Worm (Caenorhabditis elegans) whole organism, L1 larva: ENCODE data around the gene dsh-1.
A peak's percentile ranks its signal among the peaks of the same experiment; 100 is the strongest.

Experiments used
- C16A3.4 ChIP-seq: fragments of 150-350 bp; optimal IDR thresholded peaks from 2 replicates; lab custom pipeline; 2014; ENCODE audit warnings: missing biosample characterization, missing genetic modification characterization
- C34B4.2 ChIP-seq: sonication (generic microtip); optimal IDR thresholded peaks from 2 replicates; lab custom pipeline; 2017; ENCODE audit warnings: mild to moderate bottlenecking, missing genetic modification characterization, missing compliant biosample characterization
- aly-2 ChIP-seq: fragments of 150-350 bp; optimal IDR thresholded peaks from 2 replicates; lab custom pipeline; 2014; ENCODE audit warnings: missing biosample characterization, missing genetic modification characterization
- ceh-8 ChIP-seq: fragments of 200-800 bp; sonication (Bioruptor generic); optimal IDR thresholded peaks from 2 replicates; lab custom pipeline; 2018; ENCODE audit warnings: mild to moderate bottlenecking, missing genetic modification characterization, moderate library complexity, missing compliant biosample characterization
- ceh-82 ChIP-seq, 3 experiments: fragments of 150-350 bp in 1 of 3; sonication (generic microtip) in 2 of 3; optimal IDR thresholded peaks; 2 replicates each; lab custom pipeline; 2014 to 2017; ENCODE audit warnings: missing biosample characterization in 3 of 3, missing genetic modification characterization in 3 of 3
- ceh-88 ChIP-seq: fragments of 200-800 bp; sonication (Bioruptor generic); IDR thresholded peaks from 2 replicates; pipeline ENCODE4 v1.3.6; 2022; ENCODE audit warnings: missing genetic modification characterization, missing compliant biosample characterization
- ces-1 ChIP-seq: fragments of 150-350 bp; optimal IDR thresholded peaks from 2 replicates; lab custom pipeline; 2014; ENCODE audit warnings: missing biosample characterization, missing genetic modification reagents, missing genetic modification characterization
- dsc-1 ChIP-seq: sonication (generic microtip); optimal IDR thresholded peaks from 2 replicates; lab custom pipeline; 2016; ENCODE audit warnings: mild to moderate bottlenecking, missing genetic modification characterization, missing compliant biosample characterization
- efl-1 ChIP-seq, 4 experiments: fragments of 150-350 bp; optimal IDR thresholded peaks in 3 of 4; peaks in 1 of 4; 1 replicate in 1 of 4; 2 replicates in 3 of 4; lab custom pipeline; 2014; ENCODE audit warnings: missing biosample characterization in 2 of 4, missing genetic modification characterization in 2 of 4, missing genetic modification reagents in 2 of 4
- efl-3 ChIP-seq: fragments of 200-800 bp; sonication (Bioruptor generic); optimal IDR thresholded peaks from 2 replicates; lab custom pipeline; 2018; ENCODE audit warnings: mild to moderate bottlenecking, missing genetic modification characterization, missing compliant biosample characterization
- egl-27 ChIP-seq, 2 experiments: fragments of 150-350 bp in 1 of 2; sonication (generic microtip); optimal IDR thresholded peaks; 3 replicates each; lab custom pipeline; 2017 to 2018; ENCODE audit warnings: missing biosample characterization in 2 of 2, missing genetic modification characterization in 2 of 2, missing genetic modification reagents in 2 of 2
- elt-2 ChIP-seq: sonication (generic microtip); optimal IDR thresholded peaks from 2 replicates; lab custom pipeline; 2016; ENCODE audit warnings: missing genetic modification characterization, mild to moderate bottlenecking, inconsistent platforms, missing compliant biosample characterization, missing genetic modification reagents
- fkh-10 ChIP-seq: sonication (generic microtip); optimal IDR thresholded peaks from 2 replicates; lab custom pipeline; 2017; ENCODE audit warnings: missing biosample characterization, missing genetic modification reagents, missing genetic modification characterization
- fkh-4 ChIP-seq: sonication (generic microtip); optimal IDR thresholded peaks from 2 replicates; lab custom pipeline; 2016; ENCODE audit warnings: missing compliant biosample characterization, missing genetic modification characterization, borderline replicate concordance
- irx-1 ChIP-seq: sonication (generic microtip); optimal IDR thresholded peaks from 2 replicates; lab custom pipeline; 2016; ENCODE audit warnings: missing genetic modification characterization, missing compliant biosample characterization
- lin-14 ChIP-seq: fragments of 200-800 bp; sonication (Bioruptor generic); optimal IDR thresholded peaks from 2 replicates; lab custom pipeline; 2018; ENCODE audit warnings: mild to moderate bottlenecking, missing genetic modification characterization, moderate library complexity, missing compliant biosample characterization
- lin-15B ChIP-seq: fragments of 150-350 bp; sonication (generic microtip); optimal IDR thresholded peaks from 3 replicates; lab custom pipeline; 2014; ENCODE audit warnings: missing biosample characterization, missing genetic modification characterization
- lin-35 ChIP-seq, 2 experiments: fragments of 150-350 bp; optimal IDR thresholded peaks; 2 replicates each; lab custom pipeline; 2014; ENCODE audit warnings: missing biosample characterization in 2 of 2, missing genetic modification characterization in 2 of 2, missing genetic modification reagents in 2 of 2
- lir-3 ChIP-seq: sonication (generic microtip); optimal IDR thresholded peaks from 2 replicates; lab custom pipeline; 2016; ENCODE audit warnings: mild to moderate bottlenecking, missing genetic modification characterization, moderate library complexity, missing compliant biosample characterization; ENCODE audit not compliant: poor library complexity
- lsy-2 ChIP-seq, 2 experiments: fragments of 150-350 bp; optimal IDR thresholded peaks; 2 replicates each; lab custom pipeline; 2014; ENCODE audit warnings: missing biosample characterization in 2 of 2, missing genetic modification characterization in 2 of 2
- nhr-11 ChIP-seq: fragments of 150-350 bp; optimal IDR thresholded peaks from 2 replicates; lab custom pipeline; 2014; ENCODE audit warnings: missing biosample characterization, missing genetic modification characterization
- nhr-20 ChIP-seq: sonication (generic microtip); optimal IDR thresholded peaks from 2 replicates; lab custom pipeline; 2016; ENCODE audit warnings: mild to moderate bottlenecking, missing genetic modification characterization, missing compliant biosample characterization
- nhr-71 ChIP-seq: sonication (generic microtip); optimal IDR thresholded peaks from 2 replicates; lab custom pipeline; 2016; ENCODE audit warnings: mild to moderate bottlenecking, missing genetic modification characterization, moderate library complexity, missing compliant biosample characterization
- nhr-85 ChIP-seq: sonication (generic microtip); peaks from one replicate; lab custom pipeline; 2016; ENCODE audit warnings: missing genetic modification characterization, inconsistent platforms, missing compliant biosample characterization
- pag-3 ChIP-seq: sonication (generic microtip); optimal IDR thresholded peaks from 2 replicates; lab custom pipeline; 2017; ENCODE audit warnings: missing genetic modification characterization, mild to moderate bottlenecking, missing compliant biosample characterization, antibody characterized with exemption, borderline replicate concordance; ENCODE audit not compliant: insufficient read depth
- rnt-1 ChIP-seq: sonication (generic microtip); optimal IDR thresholded peaks from 2 replicates; lab custom pipeline; 2016; ENCODE audit warnings: mild to moderate bottlenecking, missing genetic modification characterization, moderate library complexity, missing compliant biosample characterization
- skn-1 ChIP-seq: fragments of 150-350 bp; optimal IDR thresholded peaks from 2 replicates; lab custom pipeline; 2014; ENCODE audit warnings: missing biosample characterization, missing genetic modification characterization
- snpc-4 ChIP-seq: fragments of 150-350 bp; optimal IDR thresholded peaks from 2 replicates; lab custom pipeline; 2014; ENCODE audit warnings: missing biosample characterization, missing genetic modification characterization
- snu-23 ChIP-seq: sonication (generic microtip); optimal IDR thresholded peaks from 2 replicates; lab custom pipeline; 2016; ENCODE audit warnings: missing genetic modification characterization, missing compliant biosample characterization
- sox-4 ChIP-seq: sonication (generic microtip); optimal IDR thresholded peaks from 2 replicates; lab custom pipeline; 2016; ENCODE audit warnings: missing genetic modification characterization, missing compliant biosample characterization
- sptf-1 ChIP-seq: fragments of 150-350 bp; optimal IDR thresholded peaks from 2 replicates; lab custom pipeline; 2014; ENCODE audit warnings: missing biosample characterization, missing genetic modification characterization
- unc-130 ChIP-seq: fragments of 150-350 bp; optimal IDR thresholded peaks from 2 replicates; lab custom pipeline; 2017; ENCODE audit warnings: missing biosample characterization, missing genetic modification characterization, inconsistent platforms
- unc-30 ChIP-seq: sonication (generic microtip); optimal IDR thresholded peaks from 2 replicates; lab custom pipeline; 2017; ENCODE audit warnings: missing biosample characterization, missing genetic modification characterization
- unc-62 ChIP-seq: fragments of 150-350 bp; optimal IDR thresholded peaks from 2 replicates; lab custom pipeline; 2014; ENCODE audit warnings: missing biosample characterization, missing genetic modification reagents, missing genetic modification characterization
- xbp-1 ChIP-seq: sonication (generic microtip); optimal IDR thresholded peaks from 2 replicates; lab custom pipeline; 2016; ENCODE audit warnings: missing genetic modification characterization, missing compliant biosample characterization

Gene dsh-1

ce11 chrII:5226309-5226708, 1.1 kb upstream of the dsh-1 start (continued):
- TF ChIP-seq skn-1 (tag; lab: Kevin White, UChicago): no peak

- TF ChIP-seq elt-2 (no peak), lin-14 (GFP tag; lab: Kevin White, UChicago) (peak; percentile 5), snu-23 (GFP tag; lab: Kevin White, UChicago) (peak; percentile 1), lsy-2 (tag; optimal IDR thresholded peaks at IDR 0.05; lab: Kevin White, UChicago) (peak in 1 of 2 experiments; percentile 1), dsc-1 (tag; lab: Kevin White, UChicago) (peak; percentile 32), lin-35 (GFP tag; optimal IDR thresholded peaks at IDR 0.05; lab: Kevin White, UChicago) (no peak), lir-3 (tag; lab: Kevin White, UChicago) (no peak), nhr-71 (tag; lab: Kevin White, UChicago) (peak; percentile 41), rnt-1 (tag; lab: Kevin White, UChicago) (peak; percentile 72)
These were observed 2.4 kb downstream of the dsh-1 start for ce11 chrII:5222830-5223229.

ce11 chrII:5220648-5221047, 4.5 kb downstream of the dsh-1 start:
- TF ChIP-seq snu-23 (GFP tag; lab: Kevin White, UChicago) (peak; percentile 16), unc-130 (tag; lab: Kevin White, UChicago) (peak; percentile 16), nhr-71 (tag; lab: Kevin White, UChicago) (peak; percentile 36), ceh-88 (GFP tag; lab: Robert Waterston, UW) (no peak), rnt-1 (tag; lab: Kevin White, UChicago) (peak; percentile 65), dsc-1 (tag; lab: Kevin White, UChicago) (peak; percentile 96), nhr-85 (no peak), lsy-2 (tag; optimal IDR thresholded peaks at IDR 0.05; lab: Kevin White, UChicago) (peak in 1 of 2 experiments; percentile 19), fkh-4 (tag; lab: Kevin White, UChicago) (peak; percentile 73), C16A3.4 (tag; lab: Kevin White, UChicago) (peak; percentile 2)

DNA sequence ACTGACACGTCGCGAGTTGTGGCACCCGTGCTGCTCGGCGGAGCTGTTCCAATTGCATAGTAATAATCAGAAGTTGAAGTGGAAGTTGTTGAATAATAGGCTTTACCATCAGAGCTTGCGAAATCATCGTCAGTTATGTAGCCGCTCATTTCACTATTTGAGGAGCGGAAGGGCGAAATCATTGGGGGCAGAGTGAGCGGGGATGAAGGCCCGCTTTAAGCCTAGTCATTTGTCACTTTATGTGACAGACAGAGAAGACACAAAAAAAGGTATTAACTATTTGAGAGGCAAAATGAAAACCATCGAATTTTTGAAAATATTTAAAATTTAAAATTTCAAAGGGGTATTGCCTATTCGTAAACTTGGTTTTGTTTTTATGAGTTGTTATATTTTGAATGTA, 6.8 kb downstream of the dsh-1 start:
- TF ChIP-seq efl-1 (optimal IDR thresholded peaks at IDR 0.05; lab: Kevin White, UChicago): no peak
- TF ChIP-seq efl-1 (GFP tag; optimal IDR thresholded peaks at IDR 0.05 in 1 of 2; lab: Kevin White, UChicago): peak in 1 of 2 experiments; percentile 58
- no peak for TF ChIP-seq fkh-4 (tag; lab: Kevin White, UChicago)
- TF ChIP-seq, all 84 proteins: peak for 1

DNA sequence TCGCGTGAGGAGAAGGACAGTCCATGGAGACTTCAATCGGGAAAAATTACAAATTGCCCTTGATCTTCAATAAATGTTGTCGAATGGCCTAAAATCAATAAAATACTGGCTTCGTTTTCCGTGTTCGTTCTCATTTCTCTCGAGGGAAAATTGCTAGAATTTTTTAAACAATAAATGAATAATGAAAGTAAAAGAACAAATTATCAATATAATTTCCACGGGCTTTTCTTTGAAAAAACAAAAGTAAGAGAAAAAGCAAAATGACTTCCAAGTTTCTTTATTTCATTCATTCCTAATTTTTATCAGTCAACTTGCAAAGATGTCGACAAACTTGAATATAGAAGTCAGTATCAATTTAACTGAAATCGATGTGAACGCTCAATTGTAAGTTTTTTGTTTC, 12.5 kb downstream of the dsh-1 start, which contains the start of gene C34F11.1:
Gene C34F11.1, plus strand, starts transcription at position 301 of the 400 bp plus-strand sequence.
- TF ChIP-seq nhr-20 (tag; lab: Kevin White, UChicago): no peak
- no peak for TF ChIP-seq pag-3 (tag; lab: Kevin White, UChicago)
- TF ChIP-seq ceh-8 (GFP tag; lab: Kevin White, UChicago): no peak
- no peak for TF ChIP-seq efl-3 (GFP tag; lab: Kevin White, UChicago)
- no peak for TF ChIP-seq xbp-1 (tag; lab: Kevin White, UChicago)
- TF ChIP-seq unc-30 (tag; lab: Kevin White, UChicago): no peak
- no peak for TF ChIP-seq fkh-10
- no peak for TF ChIP-seq snpc-4 (tag; lab: Kevin White, UChicago)
- no peak for TF ChIP-seq sptf-1
- TF ChIP-seq C16A3.4 (tag; lab: Kevin White, UChicago): no peak
- TF ChIP-seq egl-27 (tag; optimal IDR thresholded peaks at IDR 0.05; lab: Kevin White, UChicago): no peak
- TF ChIP-seq irx-1: no peak

- no peak for TF ChIP-seq C34B4.2 (tag; lab: Kevin White, UChicago)
- no peak for TF ChIP-seq unc-62 (GFP tag; lab: Kevin White, UChicago)
- no peak for TF ChIP-seq nhr-20 (tag; lab: Kevin White, UChicago)
- TF ChIP-seq nhr-11 (tag; lab: Kevin White, UChicago): no peak
- TF ChIP-seq aly-2 (tag; lab: Kevin White, UChicago): no peak
- TF ChIP-seq ces-1: no peak
- TF ChIP-seq snpc-4 (tag; lab: Kevin White, UChicago): no peak
- TF ChIP-seq ceh-82 (tag; optimal IDR thresholded peaks at IDR 0.05; lab: Kevin White, UChicago): no peak
- no peak for TF ChIP-seq lsy-2 (tag; optimal IDR thresholded peaks at IDR 0.05; lab: Kevin White, UChicago)
- no peak for TF ChIP-seq skn-1 (tag; lab: Kevin White, UChicago)
- TF ChIP-seq fkh-4 (tag; lab: Kevin White, UChicago): no peak
- no peak for TF ChIP-seq efl-3 (GFP tag; lab: Kevin White, UChicago)
- no peak for TF ChIP-seq sox-4 (tag; lab: Kevin White, UChicago)
- no peak for TF ChIP-seq nhr-85
- no peak for TF ChIP-seq lin-15B (tag; lab: Kevin White, UChicago)
These were observed 13.2 kb downstream of the dsh-1 start, which contains the start of gene C34F11.2 for ce11 chrII:5211970-5212369. Gene C34F11.2 (plus strand): TSS chrII:5212270.
